Fruit fly (Drosophila melanogaster) whole organism, embryonic: ENCODE results near the gene CG17127.

Source experiments
- Asciz ChIP-seq: fragments of 200-800 bp; sonication (Bioruptor generic); optimal IDR thresholded peaks from 2 replicates; lab custom pipeline; 2017; ENCODE audit warnings: missing biosample characterization, mild to moderate bottlenecking, missing genetic modification characterization, missing genetic modification reagents
- B-H1 ChIP-seq: fragments of 200-800 bp; sonication (Bioruptor generic); IDR thresholded peaks from 3 replicates; pipeline ENCODE4 v1.3.6; 2022; ENCODE audit warnings: missing biosample characterization, missing genetic modification characterization
- CG10462 ChIP-seq: fragments of 200-800 bp; sonication (Bioruptor generic); optimal IDR thresholded peaks from 2 replicates; lab custom pipeline; 2016; ENCODE audit warnings: missing biosample characterization, missing genetic modification characterization
- CG10654 ChIP-seq: fragments of 200-800 bp; sonication (Bioruptor generic); optimal IDR thresholded peaks from 2 replicates; lab custom pipeline; 2016; ENCODE audit warnings: missing biosample characterization, missing genetic modification characterization
- CG11247 ChIP-seq: fragments of 200-800 bp; sonication (Bioruptor generic); IDR thresholded peaks from 2 replicates; pipeline ENCODE4 v1.3.6; 2022; ENCODE audit warnings: missing biosample characterization, missing genetic modification characterization
- CG13123 ChIP-seq: fragments of 200-800 bp; sonication (Bioruptor generic); optimal IDR thresholded peaks from 2 replicates; lab custom pipeline; 2016; ENCODE audit warnings: missing biosample characterization, missing genetic modification characterization
- CG14965 ChIP-seq: fragments of 200-800 bp; sonication (Bioruptor generic); optimal IDR thresholded peaks from 2 replicates; lab custom pipeline; 2016; ENCODE audit warnings: missing biosample characterization, missing genetic modification characterization, borderline replicate concordance
- CG15269 ChIP-seq: fragments of 200-800 bp; sonication (Bioruptor generic); optimal IDR thresholded peaks from 2 replicates; lab custom pipeline; 2018; ENCODE audit warnings: missing biosample characterization, mild to moderate bottlenecking, missing genetic modification characterization, moderate library complexity
- CG1529 ChIP-seq: fragments of 200-800 bp; sonication (Bioruptor generic); optimal IDR thresholded peaks from 3 replicates; lab custom pipeline; 2018; ENCODE audit warnings: missing biosample characterization, missing genetic modification characterization
- CG1832 ChIP-seq: fragments of 200-800 bp; sonication (Bioruptor generic); optimal IDR thresholded peaks from 2 replicates; lab custom pipeline; 2017; ENCODE audit warnings: missing biosample characterization, mild to moderate bottlenecking, missing genetic modification characterization, inconsistent platforms
- CG2116 ChIP-seq: fragments of 200-800 bp; sonication (Bioruptor generic); optimal IDR thresholded peaks from 3 replicates; lab custom pipeline; 2018; ENCODE audit warnings: missing biosample characterization, mild to moderate bottlenecking, missing genetic modification characterization
- CG2202 ChIP-seq: fragments of 200-800 bp; sonication (Bioruptor generic); optimal IDR thresholded peaks from 2 replicates; lab custom pipeline; 2018; ENCODE audit warnings: missing biosample characterization, mild to moderate bottlenecking, missing genetic modification characterization
- CG2712 ChIP-seq: fragments of 200-800 bp; optimal IDR thresholded peaks from 3 replicates; lab custom pipeline; 2019; ENCODE audit warnings: missing biosample characterization, mild to moderate bottlenecking, missing genetic modification characterization, moderate library complexity
- CG31365 ChIP-seq: fragments of 200-800 bp; sonication (Bioruptor generic); optimal IDR thresholded peaks from 2 replicates; lab custom pipeline; 2018; ENCODE audit warnings: missing biosample characterization, mild to moderate bottlenecking, missing genetic modification characterization
- CG4360 ChIP-seq: fragments of 200-800 bp; sonication (Bioruptor generic); IDR thresholded peaks from 2 replicates; pipeline ENCODE4 v1.3.6; 2022; ENCODE audit warnings: missing biosample characterization, missing genetic modification characterization
- CG8388 ChIP-seq: fragments of 200-800 bp; sonication (Bioruptor generic); optimal IDR thresholded peaks from 2 replicates; lab custom pipeline; 2019; ENCODE audit warnings: missing biosample characterization, mild to moderate bottlenecking, missing genetic modification characterization, moderate library complexity
- CG9932 ChIP-seq: fragments of 200-800 bp; sonication (Bioruptor generic); IDR thresholded peaks from 2 replicates; pipeline ENCODE4 v1.3.6; 2022; ENCODE audit warnings: missing biosample characterization, missing genetic modification characterization
- Dad ChIP-seq: fragments of 200-800 bp; sonication (Bioruptor generic); optimal IDR thresholded peaks from 3 replicates; lab custom pipeline; 2016; ENCODE audit warnings: missing biosample characterization, missing genetic modification characterization
- Doc2 ChIP-seq: fragments of 200-800 bp; sonication (Bioruptor generic); IDR thresholded peaks from 2 replicates; pipeline ENCODE4 v1.3.6; 2022; ENCODE audit warnings: missing biosample characterization, missing genetic modification characterization
- Dref ChIP-seq: fragments of 200-800 bp; sonication (Bioruptor generic); IDR thresholded peaks from 2 replicates; pipeline ENCODE4 v1.3.6; 2022; ENCODE audit warnings: missing biosample characterization, missing genetic modification characterization
- Drgx ChIP-seq: fragments of 200-800 bp; sonication (Bioruptor generic); IDR thresholded peaks from 2 replicates; pipeline ENCODE4 v1.3.6; 2022; ENCODE audit warnings: missing biosample characterization, missing genetic modification characterization
- Ets65A ChIP-seq: fragments of 200-800 bp; sonication (Bioruptor generic); peaks from one replicate; lab custom pipeline; 2016; ENCODE audit warnings: missing biosample characterization, missing genetic modification characterization
- HmgZ ChIP-seq: fragments of 200-800 bp; sonication (Bioruptor generic); optimal IDR thresholded peaks from 2 replicates; lab custom pipeline; 2018; ENCODE audit warnings: missing biosample characterization, mild to moderate bottlenecking, missing genetic modification characterization
- Lhr ChIP-seq: fragments of 200-800 bp; sonication (Bioruptor generic); optimal IDR thresholded peaks from 3 replicates; lab custom pipeline; 2017; ENCODE audit warnings: mild to moderate bottlenecking, missing biosample characterization, missing genetic modification reagents, missing genetic modification characterization
- Mad ChIP-seq: fragments of 200-800 bp; sonication (Bioruptor generic); optimal IDR thresholded peaks from 2 replicates; lab custom pipeline; 2016; ENCODE audit warnings: missing biosample characterization, missing genetic modification characterization
- Meics ChIP-seq: fragments of 200-800 bp; sonication (Bioruptor generic); optimal IDR thresholded peaks from 2 replicates; lab custom pipeline; 2017; ENCODE audit warnings: missing biosample characterization, mild to moderate bottlenecking, missing genetic modification characterization
- Nf-YB ChIP-seq: fragments of 200-800 bp; sonication (Bioruptor generic); optimal IDR thresholded peaks from 3 replicates; lab custom pipeline; 2019; ENCODE audit warnings: missing biosample characterization, mild to moderate bottlenecking, missing genetic modification characterization, moderate library complexity
- PHDP ChIP-seq: fragments of 200-800 bp; sonication (Bioruptor generic); optimal IDR thresholded peaks from 3 replicates; lab custom pipeline; 2018; ENCODE audit warnings: missing biosample characterization, mild to moderate bottlenecking, missing genetic modification characterization, moderate library complexity
- Rfx ChIP-seq: fragments of 200-800 bp; sonication (Bioruptor generic); IDR thresholded peaks from 2 replicates; pipeline ENCODE4 v1.3.6; 2022; ENCODE audit warnings: missing biosample characterization, missing genetic modification characterization
- Sry-δ ChIP-seq: fragments of 200-800 bp; sonication (Bioruptor generic); optimal IDR thresholded peaks from 2 replicates; lab custom pipeline; 2016; ENCODE audit warnings: missing biosample characterization, missing genetic modification characterization
- bsh ChIP-seq, 2 experiments: fragments of 200-800 bp; sonication (Bioruptor generic); optimal IDR thresholded peaks; 2 replicates each; lab custom pipeline; 2017 to 2018; ENCODE audit warnings: mild to moderate bottlenecking in 2 of 2, missing biosample characterization in 2 of 2, missing genetic modification characterization in 2 of 2, moderate library complexity in 1 of 2
- esg ChIP-seq: fragments of 200-800 bp; sonication (Bioruptor generic); conservative IDR thresholded peaks from 2 replicates; pipeline ENCODE4 v1.3.6; 2022; ENCODE audit warnings: missing biosample characterization, missing genetic modification characterization
- fu2 ChIP-seq: fragments of 200-800 bp; sonication (Bioruptor generic); optimal IDR thresholded peaks from 2 replicates; lab custom pipeline; 2016; ENCODE audit warnings: missing biosample characterization, missing genetic modification characterization
- gt ChIP-seq: fragments of 200-800 bp; sonication (Bioruptor generic); IDR thresholded peaks from 2 replicates; pipeline ENCODE4 v1.3.6; 2022; ENCODE audit warnings: missing biosample characterization, missing genetic modification characterization
- hbn ChIP-seq: fragments of 200-800 bp; sonication (Bioruptor generic); IDR thresholded peaks from 2 replicates; pipeline ENCODE4 v1.3.6; 2022; ENCODE audit warnings: missing biosample characterization, missing genetic modification characterization; ENCODE audit not compliant: partially characterized antibody
- lbe ChIP-seq: fragments of 200-800 bp; sonication (Bioruptor generic); optimal IDR thresholded peaks from 2 replicates; lab custom pipeline; 2016; ENCODE audit warnings: missing biosample characterization, mild to moderate bottlenecking, missing genetic modification characterization
- pb ChIP-seq: fragments of 200-800 bp; sonication (Bioruptor generic); optimal IDR thresholded peaks from 3 replicates; lab custom pipeline; 2016; ENCODE audit warnings: missing biosample characterization, missing genetic modification characterization
- pita ChIP-seq: fragments of 200-800 bp; sonication (Bioruptor generic); optimal IDR thresholded peaks from 2 replicates; lab custom pipeline; 2017; ENCODE audit warnings: missing biosample characterization, mild to moderate bottlenecking, missing genetic modification characterization
- prd ChIP-seq, 3 experiments: fragments of >200 bp in 2 of 3; fragments of 200-800 bp in 1 of 3; sonication (Bioruptor generic) in 1 of 3; optimal IDR thresholded peaks in 2 of 3; IDR thresholded peaks in 1 of 3; 2 replicates in 2 of 3; 3 replicates in 1 of 3; pipeline versions ENCODE4 v1.3.6 to Lab custom; 2017 to 2022; ENCODE audit warnings: missing biosample characterization in 1 of 3, missing genetic modification characterization in 1 of 3
- row ChIP-seq: fragments of 200-800 bp; sonication (Bioruptor generic); IDR thresholded peaks from 3 replicates; pipeline ENCODE4 v1.3.6; 2022; ENCODE audit warnings: missing biosample characterization, missing genetic modification characterization
- slbo ChIP-seq: fragments of 200-800 bp; sonication (Bioruptor generic); IDR thresholded peaks from 2 replicates; pipeline ENCODE4 v1.3.6; 2022; ENCODE audit warnings: missing biosample characterization, missing genetic modification characterization
- sqz ChIP-seq: fragments of 200-800 bp; sonication (Bioruptor generic); optimal IDR thresholded peaks from 3 replicates; lab custom pipeline; 2018; ENCODE audit warnings: missing biosample characterization, mild to moderate bottlenecking, missing genetic modification characterization
- sr ChIP-seq: fragments of 200-800 bp; sonication (Bioruptor generic); IDR thresholded peaks from 3 replicates; pipeline ENCODE4 v1.3.6; 2022; ENCODE audit warnings: missing biosample characterization, missing genetic modification characterization
- tio ChIP-seq: fragments of 200-800 bp; sonication (Bioruptor generic); optimal IDR thresholded peaks from 2 replicates; lab custom pipeline; 2017; ENCODE audit warnings: missing biosample characterization, missing genetic modification characterization, inconsistent platforms
- twi ChIP-seq: fragments of 200-800 bp; optimal IDR thresholded peaks from 2 replicates; lab custom pipeline; 2019; ENCODE audit warnings: missing biosample characterization, mild to moderate bottlenecking, missing genetic modification characterization, moderate library complexity
- usp ChIP-seq: fragments of >200 bp; optimal IDR thresholded peaks from 2 replicates; lab custom pipeline; 2017; ENCODE audit warnings: missing biosample characterization, missing genetic modification characterization
- vvl ChIP-seq: fragments of 200-800 bp; sonication (Bioruptor generic); IDR thresholded peaks from 2 replicates; pipeline ENCODE4 v1.3.6; 2022; ENCODE audit warnings: missing biosample characterization, missing genetic modification characterization

CG17127 gene

DNA sequence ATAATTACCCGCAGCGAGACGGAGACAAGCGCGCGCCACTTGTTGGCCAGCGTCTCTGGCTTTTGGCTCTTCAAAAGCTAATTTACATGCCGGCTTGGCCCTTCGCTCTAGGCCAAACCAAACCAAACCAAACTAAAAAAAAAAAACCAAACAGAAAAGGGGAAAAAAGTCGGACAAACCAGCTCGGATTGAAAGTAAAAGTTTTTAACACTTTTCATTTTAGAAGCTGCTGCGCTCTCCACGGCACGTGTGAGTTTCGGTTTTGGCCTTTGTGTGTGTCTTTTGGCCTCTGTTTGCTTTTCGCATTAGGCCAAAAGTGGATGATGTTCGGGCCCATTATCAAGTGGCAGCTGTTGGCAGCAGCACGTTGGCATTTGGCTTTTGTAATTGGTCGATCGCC is 10.6 kb downstream of the CG17127 start (continued):
- TF ChIP-seq vvl (GFP tag; lab: Robert Waterston, UW), result peak; percentile 29; the same call in 1 of the 2 replicates
- no peak for TF ChIP-seq CG2202 (tag; lab: Kevin White, UChicago)
- no peak for TF ChIP-seq CG15269 (tag; lab: Kevin White, UChicago)
- TF ChIP-seq PHDP, result no peak
- no peak for TF ChIP-seq B-H1 (GFP tag; lab: Robert Waterston, UW)
- no peak for TF ChIP-seq Rfx
- TF ChIP-seq fu2 (GFP tag; lab: Kevin White, UChicago), result no peak
- no peak for TF ChIP-seq Dref (GFP tag; lab: Robert Waterston, UW)
- no peak for TF ChIP-seq row (GFP tag; lab: Robert Waterston, UW)
- TF ChIP-seq tio (GFP tag; lab: Kevin White, UChicago), result no peak
- TF ChIP-seq Nf-YB, result peak; percentile 34

DNA sequence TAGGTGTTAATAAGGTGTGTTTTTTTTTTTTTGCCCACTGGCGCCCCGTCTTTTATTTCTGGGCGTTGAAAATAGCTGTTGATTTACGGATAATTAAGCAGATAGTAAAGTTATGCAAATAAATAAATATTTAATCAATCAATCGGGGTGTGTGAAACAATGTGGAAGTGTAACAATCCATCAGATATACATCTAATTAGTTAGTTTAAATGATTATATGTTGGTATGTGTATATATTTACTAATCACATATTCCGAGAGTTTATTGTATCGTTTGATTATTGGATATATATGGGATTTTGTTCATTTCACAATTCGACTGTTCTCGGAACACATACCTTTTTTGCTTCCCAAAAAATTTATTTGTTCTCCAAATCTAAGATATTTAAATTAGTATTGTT is 19.3 kb downstream of the CG17127 start, which contains the start of gene CG31870:
CG31870 (plus strand) TSS at position 301 of the 400 bp plus-strand sequence.
- no peak for TF ChIP-seq twi
- TF ChIP-seq CG10654 (GFP tag; lab: Kevin White, UChicago), result no peak
- TF ChIP-seq CG10462 (GFP tag; lab: Kevin White, UChicago), result no peak
- no peak for TF ChIP-seq Meics
- TF ChIP-seq CG8388 (GFP tag; lab: Kevin White, UChicago), result no peak
- TF ChIP-seq Asciz (GFP tag; lab: Kevin White, UChicago), result no peak

- no peak for TF ChIP-seq Dref (GFP tag; lab: Robert Waterston, UW)
- no peak for TF ChIP-seq prd (optimal IDR thresholded peaks at IDR 0.05; lab: Kevin White, UChicago)
- TF ChIP-seq prd (GFP tag; IDR thresholded peaks at IDR 0.05; lab: Robert Waterston, UW), result no peak
- TF ChIP-seq Ets65A (GFP tag; lab: Kevin White, UChicago), result peak; percentile 76
- TF ChIP-seq Drgx (GFP tag; lab: Robert Waterston, UW), result peak; percentile 37
- TF ChIP-seq CG9932 (GFP tag; lab: Robert Waterston, UW), result no peak
- TF ChIP-seq slbo (GFP tag; lab: Robert Waterston, UW), result no peak
- TF ChIP-seq HmgZ (tag; lab: Kevin White, UChicago), result no peak
- 0 out of 2 replicates have a peak, but pooled peaks have one; percentile 7 for TF ChIP-seq CG11247 (GFP tag; lab: Robert Waterston, UW)
- no peak for TF ChIP-seq Sry-δ (GFP tag; lab: Kevin White, UChicago)
- no peak for TF ChIP-seq sqz
- TF ChIP-seq sr (GFP tag; lab: Robert Waterston, UW), result no peak
- TF ChIP-seq pb, result no peak
- peak in 1 of 2 experiments; percentile 16 for TF ChIP-seq bsh (GFP tag; optimal IDR thresholded peaks at IDR 0.05; lab: Kevin White, UChicago)
- TF ChIP-seq CG4360, result no peak
- peak; percentile 54 for TF ChIP-seq lbe
- TF ChIP-seq, all 482 proteins: peak for 5
Measured at dm6 chr2L:10791343-10791742, 20.7 kb downstream of the CG17127 start.

- TF ChIP-seq CG31365 (no peak), CG1832 (GFP tag; lab: Kevin White, UChicago) (no peak), pita (no peak), lbe (no peak), Doc2 (GFP tag; lab: Robert Waterston, UW) (no peak), usp (GFP tag; lab: Kevin White, UChicago) (no peak), esg (no peak), CG2202 (tag; lab: Kevin White, UChicago) (no peak), Dad (GFP tag; lab: Kevin White, UChicago) (no peak), CG2712 (no peak), hbn (GFP tag; lab: Robert Waterston, UW) (no peak), CG14965 (GFP tag; lab: Kevin White, UChicago) (no peak), CG13123 (no peak), Mad (GFP tag; lab: Kevin White, UChicago) (no peak), CG1529 (GFP tag; lab: Kevin White, UChicago) (no peak), gt (GFP tag; lab: Robert Waterston, UW) (no peak), Lhr (no peak), CG2116 (no peak)
Measured at dm6 chr2L:10792072-10792471, 21.4 kb downstream of the CG17127 start.
